Worm (Caenorhabditis elegans) whole organism, L4 larva: ENCODE data around the gene stdh-4.

Source experiments
- D1046.2 ChIP-seq: fragments of 200-800 bp; sonication (Bioruptor generic); IDR thresholded peaks from 2 replicates; pipeline ENCODE4 v1.3.6; 2022; ENCODE audit warnings: missing genetic modification characterization, missing compliant biosample characterization
- F26F4.8 ChIP-seq: fragments of 200-800 bp; sonication (Bioruptor generic); conservative IDR thresholded peaks from 2 replicates; pipeline ENCODE4 v1.3.6; 2022; ENCODE audit warnings: missing genetic modification characterization, missing compliant biosample characterization
- F37D6.2 ChIP-seq: sonication (generic microtip); optimal IDR thresholded peaks from 2 replicates; lab custom pipeline; 2016; ENCODE audit warnings: mild to moderate bottlenecking, missing genetic modification characterization, missing compliant biosample characterization
- attf-4 ChIP-seq: sonication (generic microtip); optimal IDR thresholded peaks from 3 replicates; lab custom pipeline; 2017; ENCODE audit warnings: missing biosample characterization, missing genetic modification characterization
- fos-1 ChIP-seq: fragments of 150-350 bp; optimal IDR thresholded peaks from 2 replicates; lab custom pipeline; 2014; ENCODE audit warnings: missing biosample characterization, missing genetic modification characterization
- lin-39 ChIP-seq: fragments of 150-350 bp; optimal IDR thresholded peaks from 2 replicates; lab custom pipeline; 2014; ENCODE audit warnings: missing biosample characterization, missing genetic modification reagents, missing genetic modification characterization
- mxl-2 ChIP-seq: fragments of 200-800 bp; sonication (Bioruptor generic); conservative IDR thresholded peaks from 2 replicates; pipeline ENCODE4 v1.3.6; 2022; ENCODE audit warnings: missing genetic modification reagents, missing genetic modification characterization, missing compliant biosample characterization
- nhr-25 ChIP-seq: sonication (generic microtip); optimal IDR thresholded peaks from 2 replicates; lab custom pipeline; 2017; ENCODE audit warnings: missing genetic modification characterization, mild to moderate bottlenecking, missing compliant biosample characterization, antibody characterized with exemption, moderate library complexity, borderline replicate concordance; ENCODE audit not compliant: insufficient read depth
- rbr-2 ChIP-seq: sonication (generic microtip); optimal IDR thresholded peaks from 2 replicates; lab custom pipeline; 2016; ENCODE audit warnings: missing genotype, missing genetic modification characterization, missing compliant biosample characterization
- spr-3 ChIP-seq: fragments of 200-800 bp; sonication (Bioruptor generic); optimal IDR thresholded peaks from 2 replicates; lab custom pipeline; 2018; ENCODE audit warnings: mild to moderate bottlenecking, missing genetic modification characterization, missing compliant biosample characterization
- unc-62 ChIP-seq, 3 experiments: fragments of 150-350 bp in 1 of 3; sonication (generic microtip); optimal IDR thresholded peaks in 2 of 3; peaks in 1 of 3; 1 replicate in 1 of 3; 2 replicates in 2 of 3; lab custom pipeline; 2014 to 2017; ENCODE audit warnings: missing biosample characterization in 3 of 3, missing genetic modification characterization in 3 of 3, missing genetic modification reagents in 3 of 3, missing genotype in 1 of 3

ce11 chrV:8560916-8561315 is 11.8 kb downstream of the stdh-4 start, which contains the start of gene acr-16:
- TF ChIP-seq attf-4: no peak
- no peak for TF ChIP-seq spr-3 (GFP tag; lab: Kevin White, UChicago)
- TF ChIP-seq F37D6.2: no peak
- TF ChIP-seq fos-1: no peak
- no peak for TF ChIP-seq F26F4.8 (GFP tag; lab: Robert Waterston, UW)
- no peak for TF ChIP-seq nhr-25 (tag; lab: Kevin White, UChicago)
- TF ChIP-seq unc-62 (GFP tag; optimal IDR thresholded peaks at IDR 0.05 in 1 of 2; lab: Kevin White, UChicago): no peak
- TF ChIP-seq unc-62 (tag; optimal IDR thresholded peaks at IDR 0.05; lab: Kevin White, UChicago): no peak
- TF ChIP-seq lin-39 (tag; lab: Kevin White, UChicago): no peak
- TF ChIP-seq rbr-2 (tag; lab: Kevin White, UChicago): no peak
- no peak for TF ChIP-seq D1046.2 (GFP tag; lab: Robert Waterston, UW)
- TF ChIP-seq mxl-2: no peak
